Worm (Caenorhabditis elegans) whole organism, young adult: Measurements from ENCODE around the gene srh-5.
"Not testable (repeated sequence)": the region's sequence is repeated elsewhere in the genome, so short reads cannot be mapped to it uniquely, and the experiment has no call there.

ENCODE experiments used
- dpl-1 ChIP-seq: fragments of 150-350 bp; optimal IDR thresholded peaks from 2 replicates; lab custom pipeline; 2014; ENCODE audit warnings: missing biosample characterization, missing genetic modification reagents, missing genetic modification characterization
- efl-1 ChIP-seq: fragments of 150-350 bp; optimal IDR thresholded peaks from 2 replicates; lab custom pipeline; 2014; ENCODE audit warnings: missing biosample characterization, missing genetic modification reagents, missing genetic modification characterization
- ets-4 ChIP-seq: fragments of 200-800 bp; sonication (Bioruptor generic); optimal IDR thresholded peaks from 2 replicates; lab custom pipeline; 2018; ENCODE audit warnings: mild to moderate bottlenecking, missing genetic modification characterization, missing compliant biosample characterization
- let-526 ChIP-seq: fragments of 200-800 bp; sonication (Bioruptor generic); IDR thresholded peaks from 2 replicates; pipeline ENCODE4 v1.3.6; 2022; ENCODE audit warnings: missing genetic modification reagents, missing genetic modification characterization, missing compliant biosample characterization
- lsy-27 ChIP-seq: sonication (generic microtip); optimal IDR thresholded peaks from 2 replicates; lab custom pipeline; 2017; ENCODE audit warnings: missing genetic modification characterization, mild to moderate bottlenecking, missing compliant biosample characterization, antibody characterized with exemption, missing genotype, borderline replicate concordance; ENCODE audit not compliant: insufficient read depth
- madf-3 ChIP-seq: fragments of 200-800 bp; sonication (Bioruptor generic); IDR thresholded peaks from 2 replicates; pipeline ENCODE4 v1.3.6; 2022; ENCODE audit warnings: missing genetic modification reagents, missing genetic modification characterization, missing compliant biosample characterization
- nhr-80 ChIP-seq: sonication (generic microtip); optimal IDR thresholded peaks from 2 replicates; lab custom pipeline; 2016; ENCODE audit warnings: missing genetic modification characterization, missing compliant biosample characterization
- snpc-4 ChIP-seq, 5 experiments: fragments of 150-350 bp in 1 of 5; sonication (generic microtip) in 4 of 5; optimal IDR thresholded peaks; 2 replicates each; lab custom pipeline; 2014 to 2018; ENCODE audit warnings: missing genetic modification characterization in 5 of 5, missing biosample characterization in 3 of 5, antibody characterized with exemption in 2 of 5, mild to moderate bottlenecking in 2 of 5, missing compliant biosample characterization in 2 of 5, missing genotype in 2 of 5, moderate library complexity in 2 of 5, missing genetic modification reagents in 1 of 5

DNA sequence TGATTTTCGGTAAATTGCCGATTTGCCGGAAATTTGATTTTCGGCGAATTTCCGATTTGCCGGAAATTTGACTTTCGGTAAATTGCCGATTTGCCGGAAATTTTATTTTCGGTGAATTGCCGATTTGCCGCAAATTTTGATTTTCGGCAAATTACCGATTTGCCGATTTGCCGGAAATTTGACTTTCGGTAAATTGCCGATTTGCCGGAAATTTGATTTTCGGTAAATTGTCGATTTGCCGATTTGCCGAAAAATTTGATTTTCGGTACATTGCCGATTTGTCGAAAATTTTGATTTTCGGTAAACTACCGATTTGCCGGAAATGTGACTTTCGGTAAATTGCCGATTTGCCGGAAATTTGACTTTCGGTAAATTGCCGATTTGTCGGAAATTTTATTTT lies 28.3 kb downstream of the srh-5 start:
- TF ChIP-seq snpc-4 (GFP tag; optimal IDR thresholded peaks at IDR 0.05; lab: Kevin White, UChicago); snpc-4 (tag; optimal IDR thresholded peaks at IDR 0.05; lab: Kevin White, UChicago); efl-1; dpl-1; nhr-80 (tag; lab: Kevin White, UChicago); madf-3 (GFP tag; lab: Robert Waterston, UW); let-526 (GFP tag; lab: Robert Waterston, UW); ets-4; lsy-27 (tag; lab: Kevin White, UChicago): not testable (repeated sequence)
